Fruit fly (Drosophila melanogaster) whole organism, embryonic: Measurements from ENCODE around the gene CG32354.

ENCODE experiments used
- Ada2b ChIP-seq: fragments of 200-800 bp; sonication (Bioruptor generic); IDR thresholded peaks from 2 replicates; pipeline ENCODE4 v1.3.6; 2022; ENCODE audit warnings: missing biosample characterization, missing genetic modification characterization
- CG10462 ChIP-seq: fragments of 200-800 bp; sonication (Bioruptor generic); optimal IDR thresholded peaks from 2 replicates; lab custom pipeline; 2016; ENCODE audit warnings: missing biosample characterization, missing genetic modification characterization
- CG10543 ChIP-seq: fragments of 200-800 bp; sonication (Bioruptor generic); optimal IDR thresholded peaks from 3 replicates; lab custom pipeline; 2017; ENCODE audit warnings: missing biosample characterization, mild to moderate bottlenecking, missing genetic modification characterization, moderate library complexity
- CG11456 ChIP-seq: fragments of 200-800 bp; sonication (Bioruptor generic); IDR thresholded peaks from 3 replicates; pipeline ENCODE4 v1.3.6; 2022; ENCODE audit warnings: missing biosample characterization, missing genetic modification characterization
- CG11560 ChIP-seq: fragments of 200-800 bp; sonication (Bioruptor generic); IDR thresholded peaks from 3 replicates; pipeline ENCODE4 v1.3.6; 2022; ENCODE audit warnings: missing biosample characterization, missing genetic modification characterization
- CG12155 ChIP-seq: fragments of 200-800 bp; sonication (Bioruptor generic); optimal IDR thresholded peaks from 3 replicates; lab custom pipeline; 2016; ENCODE audit warnings: missing biosample characterization, missing genetic modification characterization
- CG12391 ChIP-seq: fragments of 200-800 bp; sonication (Bioruptor generic); optimal IDR thresholded peaks from 3 replicates; lab custom pipeline; 2018; ENCODE audit warnings: missing biosample characterization, mild to moderate bottlenecking, missing genetic modification characterization, moderate library complexity
- CG12942 ChIP-seq: fragments of 200-800 bp; sonication (Bioruptor generic); optimal IDR thresholded peaks from 3 replicates; lab custom pipeline; 2016; ENCODE audit warnings: missing biosample characterization, missing genetic modification characterization
- CG13624 ChIP-seq: fragments of 200-800 bp; sonication (Bioruptor generic); optimal IDR thresholded peaks from 2 replicates; lab custom pipeline; 2016; ENCODE audit warnings: missing biosample characterization, missing genetic modification characterization
- CG14860 ChIP-seq: fragments of 200-800 bp; sonication (Bioruptor generic); IDR thresholded peaks from 3 replicates; pipeline ENCODE4 v1.3.6; 2022; ENCODE audit warnings: missing biosample characterization, missing genetic modification characterization; ENCODE audit not compliant: partially characterized antibody
- CG15269 ChIP-seq: fragments of 200-800 bp; sonication (Bioruptor generic); optimal IDR thresholded peaks from 2 replicates; lab custom pipeline; 2018; ENCODE audit warnings: missing biosample characterization, mild to moderate bottlenecking, missing genetic modification characterization, moderate library complexity
- CG17385 ChIP-seq: fragments of 200-800 bp; sonication (Bioruptor generic); optimal IDR thresholded peaks from 3 replicates; lab custom pipeline; 2018; ENCODE audit warnings: missing biosample characterization, mild to moderate bottlenecking, missing genetic modification characterization
- CG2678 ChIP-seq: fragments of 200-800 bp; sonication (Bioruptor generic); optimal IDR thresholded peaks from 3 replicates; lab custom pipeline; 2019; ENCODE audit warnings: missing biosample characterization, mild to moderate bottlenecking, missing genetic modification characterization, moderate library complexity
- CG30020 ChIP-seq: fragments of 200-800 bp; optimal IDR thresholded peaks from 2 replicates; lab custom pipeline; 2019; ENCODE audit warnings: missing biosample characterization, mild to moderate bottlenecking, missing genetic modification characterization, moderate library complexity
- CG30403 ChIP-seq: fragments of 200-800 bp; sonication (Bioruptor generic); optimal IDR thresholded peaks from 3 replicates; lab custom pipeline; 2016; ENCODE audit warnings: missing biosample characterization, missing genetic modification characterization
- CG33213 ChIP-seq: fragments of 200-800 bp; sonication (Bioruptor generic); optimal IDR thresholded peaks from 3 replicates; lab custom pipeline; 2016; ENCODE audit warnings: missing biosample characterization, missing genetic modification characterization
- CG34422 ChIP-seq: fragments of 200-800 bp; sonication (Bioruptor generic); IDR thresholded peaks from 3 replicates; pipeline ENCODE4 v1.3.6; 2022; ENCODE audit warnings: missing biosample characterization, missing genetic modification characterization
- CG3838 ChIP-seq: fragments of 200-800 bp; sonication (Bioruptor generic); optimal IDR thresholded peaks from 3 replicates; lab custom pipeline; 2016; ENCODE audit warnings: missing biosample characterization, missing genetic modification characterization
- CG6175 ChIP-seq: fragments of 200-800 bp; sonication (Bioruptor generic); IDR thresholded peaks from 3 replicates; pipeline ENCODE4 v1.3.6; 2022; ENCODE audit warnings: missing biosample characterization, missing genetic modification characterization
- CG7839 ChIP-seq: fragments of 200-800 bp; sonication (Bioruptor generic); optimal IDR thresholded peaks from 3 replicates; lab custom pipeline; 2018; ENCODE audit warnings: missing biosample characterization, mild to moderate bottlenecking, missing genetic modification characterization, moderate library complexity
- CrebB ChIP-seq: fragments of 200-800 bp; sonication (Bioruptor generic); optimal IDR thresholded peaks from 3 replicates; lab custom pipeline; 2018; ENCODE audit warnings: missing biosample characterization, mild to moderate bottlenecking, missing genetic modification characterization
- Deaf1 ChIP-seq: fragments of 200-800 bp; optimal IDR thresholded peaks from 3 replicates; lab custom pipeline; 2019; ENCODE audit warnings: missing biosample characterization, mild to moderate bottlenecking, missing genetic modification characterization, moderate library complexity
- Drgx ChIP-seq: fragments of 200-800 bp; sonication (Bioruptor generic); IDR thresholded peaks from 2 replicates; pipeline ENCODE4 v1.3.6; 2022; ENCODE audit warnings: missing biosample characterization, missing genetic modification characterization
- Ets65A ChIP-seq: fragments of 200-800 bp; sonication (Bioruptor generic); peaks from one replicate; lab custom pipeline; 2016; ENCODE audit warnings: missing biosample characterization, missing genetic modification characterization
- H15 ChIP-seq: fragments of 200-800 bp; sonication (Bioruptor generic); IDR thresholded peaks from 3 replicates; pipeline ENCODE4 v1.3.6; 2022; ENCODE audit warnings: missing biosample characterization, missing genetic modification characterization
- Hr78 ChIP-seq, 2 experiments: fragments of 200-800 bp in 1 of 2; fragments of >200 bp in 1 of 2; sonication (Bioruptor generic) in 1 of 2; optimal IDR thresholded peaks; 2 replicates each; lab custom pipeline; 2017 to 2019; ENCODE audit warnings: missing biosample characterization in 2 of 2, missing genetic modification characterization in 2 of 2, mild to moderate bottlenecking in 1 of 2, moderate library complexity in 1 of 2
- NK7.1 ChIP-seq: fragments of 200-800 bp; sonication (Bioruptor generic); optimal IDR thresholded peaks from 3 replicates; lab custom pipeline; 2016; ENCODE audit warnings: missing biosample characterization, missing genetic modification characterization
- Oli ChIP-seq: fragments of 200-800 bp; sonication (Bioruptor generic); optimal IDR thresholded peaks from 2 replicates; lab custom pipeline; 2018; ENCODE audit warnings: missing biosample characterization, mild to moderate bottlenecking, missing genetic modification characterization, moderate library complexity
- chinmo ChIP-seq: fragments of 200-800 bp; sonication (Bioruptor generic); IDR thresholded peaks from 4 replicates; pipeline ENCODE4 v1.3.6; 2022; ENCODE audit warnings: missing biosample characterization, missing genetic modification characterization; ENCODE audit not compliant: partially characterized antibody
- crol ChIP-seq: fragments of 200-800 bp; sonication (Bioruptor generic); IDR thresholded peaks from 2 replicates; pipeline ENCODE4 v1.3.6; 2022; ENCODE audit warnings: missing biosample characterization, missing genetic modification characterization
- dm ChIP-seq: fragments of 200-800 bp; sonication (Bioruptor generic); optimal IDR thresholded peaks from 3 replicates; lab custom pipeline; 2016; ENCODE audit warnings: missing biosample characterization, missing genetic modification characterization
- eyg ChIP-seq: fragments of 200-800 bp; sonication (Bioruptor generic); optimal IDR thresholded peaks from 3 replicates; lab custom pipeline; 2016; ENCODE audit warnings: missing biosample characterization, missing genetic modification characterization
- fu2 ChIP-seq: fragments of 200-800 bp; sonication (Bioruptor generic); optimal IDR thresholded peaks from 2 replicates; lab custom pipeline; 2016; ENCODE audit warnings: missing biosample characterization, missing genetic modification characterization
- kni ChIP-seq: fragments of 200-800 bp; sonication (Bioruptor generic); optimal IDR thresholded peaks from 3 replicates; lab custom pipeline; 2017; ENCODE audit warnings: mild to moderate bottlenecking, missing biosample characterization, missing genetic modification reagents, missing genetic modification characterization
- mirr ChIP-seq: fragments of 200-800 bp; sonication (Bioruptor generic); optimal IDR thresholded peaks from 3 replicates; lab custom pipeline; 2018; ENCODE audit warnings: missing biosample characterization, mild to moderate bottlenecking, missing genetic modification characterization
- onecut ChIP-seq: fragments of 200-800 bp; sonication (Bioruptor generic); IDR thresholded peaks from 2 replicates; pipeline ENCODE4 v1.3.6; 2022; ENCODE audit warnings: missing biosample characterization, missing genetic modification characterization
- pfk ChIP-seq: fragments of 200-800 bp; sonication (Bioruptor generic); optimal IDR thresholded peaks from 2 replicates; lab custom pipeline; 2018; ENCODE audit warnings: missing biosample characterization, mild to moderate bottlenecking, missing genetic modification characterization, moderate library complexity
- sd ChIP-seq: fragments of 200-800 bp; sonication (Bioruptor generic); optimal IDR thresholded peaks from 3 replicates; lab custom pipeline; 2018; ENCODE audit warnings: missing biosample characterization, mild to moderate bottlenecking, missing genetic modification characterization, moderate library complexity
- sima ChIP-seq: fragments of 200-800 bp; sonication (Bioruptor generic); optimal IDR thresholded peaks from 2 replicates; lab custom pipeline; 2016; ENCODE audit warnings: missing biosample characterization, missing genetic modification characterization
- tin ChIP-seq: fragments of 200-800 bp; sonication (Bioruptor generic); optimal IDR thresholded peaks from 3 replicates; lab custom pipeline; 2016; ENCODE audit warnings: missing biosample characterization, missing genetic modification characterization
- tx ChIP-seq: fragments of 200-800 bp; sonication (Bioruptor generic); optimal IDR thresholded peaks from 2 replicates; lab custom pipeline; 2016; ENCODE audit warnings: missing biosample characterization, missing genetic modification characterization

The CG32354 gene

dm6 chr3L:8423156-8423555 is 1.2 kb upstream of the CG32354 start (continued):
- TF ChIP-seq fu2 (no peak), Oli (tag; lab: Kevin White, UChicago) (peak; percentile 19), CG30403 (peak; percentile 13), CG12391 (tag; lab: Kevin White, UChicago) (peak; percentile 35), CG13624 (no peak), CG10462 (GFP tag; lab: Kevin White, UChicago) (no peak), CG33213 (GFP tag; lab: Kevin White, UChicago) (no peak), tin (no peak), CrebB (no peak)

dm6 chr3L:8421361-8421760 is 644 bp downstream of the CG32354 start:
- peak in 1 of 2 experiments; percentile 90 for TF ChIP-seq Hr78 (GFP tag; optimal IDR thresholded peaks at IDR 0.05; lab: Kevin White, UChicago)
- no peak for TF ChIP-seq pfk
- no peak for TF ChIP-seq CG7839 (tag; lab: Kevin White, UChicago)
- TF ChIP-seq Ets65A (GFP tag; lab: Kevin White, UChicago), result peak; percentile 27
- TF ChIP-seq CG34422 (GFP tag; lab: Robert Waterston, UW), result no peak
- no peak for TF ChIP-seq eyg (GFP tag; lab: Kevin White, UChicago)
- no peak for TF ChIP-seq sima (GFP tag; lab: Kevin White, UChicago)
- TF ChIP-seq CG11560 (tag; lab: Robert Waterston, UW), result no peak
- peak; percentile 65 for TF ChIP-seq CG17385 (GFP tag; lab: Kevin White, UChicago)

dm6 chr3L:8419622-8420176 is 2.3 kb downstream of the CG32354 start:
- no peak for TF ChIP-seq Ada2b (GFP tag; lab: Robert Waterston, UW)
- TF ChIP-seq CG14860 (GFP tag; lab: Robert Waterston, UW), result no peak
- no peak for TF ChIP-seq CG12942
- peak; percentile 90 for TF ChIP-seq crol (GFP tag; lab: Robert Waterston, UW)
- no peak for TF ChIP-seq onecut (GFP tag; lab: Robert Waterston, UW)
- TF ChIP-seq chinmo (GFP tag; lab: Robert Waterston, UW), result 0 out of 4 replicates have a peak, but pooled peaks have one; percentile 28
- TF ChIP-seq Hr78 (GFP tag; optimal IDR thresholded peaks at IDR 0.05; lab: Kevin White, UChicago), result peak in 1 of 2 experiments; percentile 98
- TF ChIP-seq sd (tag; lab: Kevin White, UChicago), result peak; percentile 16
- TF ChIP-seq tx (GFP tag; lab: Kevin White, UChicago), result no peak
- TF ChIP-seq CG10543 (GFP tag; lab: Kevin White, UChicago), result peak; percentile 16
- no peak for TF ChIP-seq NK7.1 (GFP tag; lab: Kevin White, UChicago)
- TF ChIP-seq H15 (GFP tag; lab: Robert Waterston, UW), result no peak
- peak; percentile 85 for TF ChIP-seq Deaf1 (tag; lab: Kevin White, UChicago)
- no peak for TF ChIP-seq dm (GFP tag; lab: Kevin White, UChicago)
- TF ChIP-seq CG30020 (tag; lab: Kevin White, UChicago), result no peak
- no peak for TF ChIP-seq CG12155 (GFP tag; lab: Kevin White, UChicago)
- TF ChIP-seq mirr (GFP tag; lab: Kevin White, UChicago), result peak; percentile 13
- no peak for TF ChIP-seq CG15269 (tag; lab: Kevin White, UChicago)
- TF ChIP-seq CG11456 (GFP tag; lab: Robert Waterston, UW), result no peak
- no peak for TF ChIP-seq CG3838 (GFP tag; lab: Kevin White, UChicago)
- TF ChIP-seq CG30403, result no peak
- no peak for TF ChIP-seq CG2678 (tag; lab: Kevin White, UChicago)
- TF ChIP-seq fu2, result no peak
- TF ChIP-seq Drgx (GFP tag; lab: Robert Waterston, UW), result 0 out of 2 replicates have a peak, but pooled peaks have one; percentile 7
- peak; percentile 37; the same call in 1 of the 3 replicates for TF ChIP-seq CG6175 (GFP tag; lab: Robert Waterston, UW)
- peak; percentile 29 for TF ChIP-seq kni (GFP tag; lab: Kevin White, UChicago)
